ENCODE assay signal across 5 fruit fly cellular contexts in the genomic region with DNA sequence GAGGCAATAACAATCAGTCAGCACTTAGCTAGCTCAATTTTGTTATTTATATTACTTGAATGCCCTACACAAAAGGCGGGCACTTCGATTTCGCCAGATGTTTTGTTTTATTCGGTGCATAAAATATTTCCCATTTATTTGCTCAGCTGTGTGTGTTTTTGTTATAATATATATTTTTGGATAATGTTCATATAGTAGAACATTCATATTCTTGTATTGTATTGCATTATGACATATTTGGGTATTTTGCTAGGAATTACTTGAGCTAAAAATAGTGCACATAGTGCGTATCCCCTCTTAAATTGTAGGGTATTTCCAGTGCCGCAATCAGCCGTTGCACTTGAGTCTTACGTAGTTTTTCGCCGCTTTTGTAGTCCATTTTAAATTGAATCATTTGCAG.
TF ChIP-seq lines count a peak whose summit lies in the region.

No protein-coding gene starts in this region.

TF ChIP-seq in whole organism, adult, 20 proteins besides CTCF, POLR2A, EP300 and RAD21 (continued from another document):
- TF ChIP-seq Clk (GFP tag; optimal IDR thresholded peaks at IDR 0.05; lab: Kevin White, UChicago) (peak; percentile 40), cnc (optimal IDR thresholded peaks at IDR 0.05; lab: Kevin White, UChicago) (no peak), kay (GFP tag; lab: Kevin White, UChicago; ENCODE audit: borderline replicate concordance) (no peak)

TF ChIP-seq in whole organism, embryonic, 481 proteins besides CTCF, POLR2A, EP300 and RAD21 (continued from another document and continues in another):
- no peak for TF ChIP-seq CG17612 (GFP tag; IDR thresholded peaks at IDR 0.05; lab: Robert Waterston, UW)
- TF ChIP-seq Eip74EF (GFP tag; optimal IDR thresholded peaks at IDR 0.05; lab: Kevin White, UChicago): peak in 1 of 2 experiments; percentile 45
- TF ChIP-seq CG8924 (tag; optimal IDR thresholded peaks at IDR 0.05; lab: Kevin White, UChicago): peak; percentile 52
- TF ChIP-seq bigmax (GFP tag; optimal IDR thresholded peaks at IDR 0.05; lab: Kevin White, UChicago): no peak
- TF ChIP-seq Kr (GFP tag; optimal IDR thresholded peaks at IDR 0.05; lab: Kevin White, UChicago): no peak
- TF ChIP-seq CG12391 (tag; optimal IDR thresholded peaks at IDR 0.05; lab: Kevin White, UChicago): peak; percentile 44
- no peak for TF ChIP-seq wek (GFP tag; optimal IDR thresholded peaks at IDR 0.05; lab: Kevin White, UChicago)
- peak; percentile 48 for TF ChIP-seq bcd (GFP tag; optimal IDR thresholded peaks at IDR 0.05; lab: Kevin White, UChicago)
- no peak for TF ChIP-seq CG18764 (GFP tag; optimal IDR thresholded peaks at IDR 0.05; lab: Kevin White, UChicago)
- peak; percentile 77 for TF ChIP-seq CG11504 (tag; optimal IDR thresholded peaks at IDR 0.05; lab: Kevin White, UChicago)
- peak; percentile 20 for TF ChIP-seq zfh2 (GFP tag; optimal IDR thresholded peaks at IDR 0.05; lab: Kevin White, UChicago)
- peak; percentile 39 for TF ChIP-seq sug (tag; optimal IDR thresholded peaks at IDR 0.05; lab: Kevin White, UChicago)
- TF ChIP-seq Doc3 (GFP tag; IDR thresholded peaks at IDR 0.05; lab: Robert Waterston, UW; ENCODE audit: partially characterized antibody): no peak
- TF ChIP-seq CG12769 (tag; optimal IDR thresholded peaks at IDR 0.05; lab: Kevin White, UChicago): peak; percentile 22
- no peak for TF ChIP-seq insv (GFP tag; optimal IDR thresholded peaks at IDR 0.05; lab: Kevin White, UChicago)
- peak in 1 of 2 experiments; percentile 48 for TF ChIP-seq bsh (GFP tag; optimal IDR thresholded peaks at IDR 0.05; lab: Kevin White, UChicago)
- no peak for TF ChIP-seq schlank (tag; optimal IDR thresholded peaks at IDR 0.05; lab: Kevin White, UChicago)
- TF ChIP-seq Lpt (GFP tag; optimal IDR thresholded peaks at IDR 0.05; lab: Kevin White, UChicago): no peak
- TF ChIP-seq Nf-YB (GFP tag; optimal IDR thresholded peaks at IDR 0.05; lab: Kevin White, UChicago): peak; percentile 13
- TF ChIP-seq CG8765 (GFP tag; IDR thresholded peaks at IDR 0.05; lab: Robert Waterston, UW): no peak
- TF ChIP-seq nmo (GFP tag; optimal IDR thresholded peaks at IDR 0.05; lab: Kevin White, UChicago): peak; percentile 67
- no peak for TF ChIP-seq jumu (GFP tag; optimal IDR thresholded peaks at IDR 0.05; lab: Kevin White, UChicago)
- no peak for TF ChIP-seq gfzf (GFP tag; optimal IDR thresholded peaks at IDR 0.05; lab: Kevin White, UChicago)
- no peak for TF ChIP-seq mirr (GFP tag; optimal IDR thresholded peaks at IDR 0.05; lab: Kevin White, UChicago)
- peak; percentile 31 for TF ChIP-seq Abd-B (GFP tag; optimal IDR thresholded peaks at IDR 0.05; lab: Kevin White, UChicago)
- no peak for TF ChIP-seq Lim3 (GFP tag; IDR thresholded peaks at IDR 0.05; lab: Robert Waterston, UW)
- TF ChIP-seq ewg (GFP tag; optimal IDR thresholded peaks at IDR 0.05; lab: Kevin White, UChicago): peak; percentile 26
- peak; percentile 44; the same call in 1 of the 2 replicates for TF ChIP-seq seq (GFP tag; IDR thresholded peaks at IDR 0.05; lab: Robert Waterston, UW)
- peak; percentile 51 for TF ChIP-seq Asciz (GFP tag; optimal IDR thresholded peaks at IDR 0.05; lab: Kevin White, UChicago)
- no peak for TF ChIP-seq usp (GFP tag; optimal IDR thresholded peaks at IDR 0.05; lab: Kevin White, UChicago)
- peak; percentile 52 for TF ChIP-seq CG10274 (GFP tag; optimal IDR thresholded peaks at IDR 0.05; lab: Kevin White, UChicago)

TF ChIP-seq in whole organism, prepupa, 60 proteins besides CTCF, POLR2A, EP300 and RAD21 (continued from another document and continues in another):
- TF ChIP-seq CG10669 (GFP tag; optimal IDR thresholded peaks at IDR 0.05; lab: Kevin White, UChicago) (peak; percentile 33), Hr4 (GFP tag; optimal IDR thresholded peaks at IDR 0.05; lab: Kevin White, UChicago) (peak; percentile 52), acj6 (GFP tag; optimal IDR thresholded peaks at IDR 0.05; lab: Kevin White, UChicago) (peak; percentile 54), ss (GFP tag; optimal IDR thresholded peaks at IDR 0.05; lab: Kevin White, UChicago) (no peak), Lpt (GFP tag; optimal IDR thresholded peaks at IDR 0.05; lab: Kevin White, UChicago) (no peak), esn (GFP tag; optimal IDR thresholded peaks at IDR 0.05; lab: Kevin White, UChicago) (peak; percentile 72), CG11902 (GFP tag; optimal IDR thresholded peaks at IDR 0.05; lab: Kevin White, UChicago) (peak; percentile 19), CG11294 (GFP tag; IDR thresholded peaks at IDR 0.05; lab: Robert Waterston, UW) (peak; percentile 42; the same call in 1 of the 2 replicates), CG8632 (GFP tag; optimal IDR thresholded peaks at IDR 0.05; lab: Kevin White, UChicago) (peak; percentile 11), dsx (GFP tag; optimal IDR thresholded peaks at IDR 0.05; lab: Kevin White, UChicago; ENCODE audit: poor library complexity, severe bottlenecking) (no peak), fd85E (GFP tag; optimal IDR thresholded peaks at IDR 0.05; lab: Kevin White, UChicago) (no peak), CG34406 (GFP tag; optimal IDR thresholded peaks at IDR 0.05; lab: Kevin White, UChicago) (peak; percentile 40), Gug (GFP tag; IDR thresholded peaks at IDR 0.05; lab: Robert Waterston, UW) (no peak), CG9139 (GFP tag; optimal IDR thresholded peaks at IDR 0.05; lab: Kevin White, UChicago) (no peak), CG15336 (GFP tag; IDR thresholded peaks at IDR 0.05; lab: Robert Waterston, UW) (peak; percentile 66), CG16779 (tag; optimal IDR thresholded peaks at IDR 0.05; lab: Kevin White, UChicago) (no peak), CG4318 (GFP tag; optimal IDR thresholded peaks at IDR 0.05; lab: Kevin White, UChicago) (no peak), lz (GFP tag; optimal IDR thresholded peaks at IDR 0.05; lab: Kevin White, UChicago) (peak; percentile 53), CG6792 (GFP tag; optimal IDR thresholded peaks at IDR 0.05; lab: Kevin White, UChicago) (peak; percentile 30), Met (GFP tag; optimal IDR thresholded peaks at IDR 0.05; lab: Kevin White, UChicago) (peak; percentile 66), Blimp-1 (GFP tag; optimal IDR thresholded peaks at IDR 0.05; lab: Kevin White, UChicago) (no peak), vri (GFP tag; optimal IDR thresholded peaks at IDR 0.05; lab: Kevin White, UChicago) (peak; percentile 66), Smox (GFP tag; optimal IDR thresholded peaks at IDR 0.05; lab: Kevin White, UChicago) (peak; percentile 49), CG8319 (GFP tag; optimal IDR thresholded peaks at IDR 0.05; lab: Kevin White, UChicago) (peak; percentile 17), CG7368 (GFP tag; optimal IDR thresholded peaks at IDR 0.05; lab: Kevin White, UChicago) (peak; percentile 36), fkh (GFP tag; optimal IDR thresholded peaks at IDR 0.05; lab: Kevin White, UChicago) (peak; percentile 25), eg (GFP tag; IDR thresholded peaks at IDR 0.05; lab: Robert Waterston, UW) (peak; percentile 54; the same call in 1 of the 3 replicates), CG6854 (GFP tag; optimal IDR thresholded peaks at IDR 0.05; lab: Kevin White, UChicago) (peak; percentile 2), achi (GFP tag; optimal IDR thresholded peaks at IDR 0.05; lab: Kevin White, UChicago) (peak; percentile 27), OdsH (GFP tag; optimal IDR thresholded peaks at IDR 0.05; lab: Kevin White, UChicago) (peak; percentile 62), Eip78C (GFP tag; lab: Kevin White, UChicago) (peak; percentile 90), CG6808 (GFP tag; optimal IDR thresholded peaks at IDR 0.05; lab: Kevin White, UChicago) (no peak)

TF ChIP-seq in whole organism, pupa, 21 proteins besides CTCF, POLR2A, EP300 and RAD21 (continued from another document):
- TF ChIP-seq CG10348 (GFP tag; IDR thresholded peaks at IDR 0.05; lab: Robert Waterston, UW): no peak
TF ChIP-seq in whole organism, pupa: peak in this region for 10.

TF ChIP-seq in whole organism, wandering third instar larva, 38 proteins besides CTCF, POLR2A, EP300 and RAD21 (continued from another document):
- TF ChIP-seq dl (GFP tag; optimal IDR thresholded peaks at IDR 0.05; lab: Kevin White, UChicago; ENCODE audit: insufficient read depth in 1 of 2, partially characterized antibody in 2 of 2) (no peak), N (GFP tag; optimal IDR thresholded peaks at IDR 0.05; lab: Kevin White, UChicago) (no peak), ey (GFP tag; optimal IDR thresholded peaks at IDR 0.05; lab: Kevin White, UChicago) (peak; percentile 52), CG9705 (GFP tag; optimal IDR thresholded peaks at IDR 0.05; lab: Kevin White, UChicago) (no peak), Dfd (GFP tag; optimal IDR thresholded peaks at IDR 0.05; lab: Kevin White, UChicago) (no peak), Mio (GFP tag; optimal IDR thresholded peaks at IDR 0.05; lab: Kevin White, UChicago) (no peak), lola (GFP tag; optimal IDR thresholded peaks at IDR 0.05; lab: Kevin White, UChicago) (no peak), dsf (GFP tag; optimal IDR thresholded peaks at IDR 0.05; lab: Kevin White, UChicago; ENCODE audit: borderline replicate concordance) (no peak), Hr83 (GFP tag; optimal IDR thresholded peaks at IDR 0.05; lab: Kevin White, UChicago; ENCODE audit: poor library complexity, severe bottlenecking) (no peak), Abd-B (GFP tag; optimal IDR thresholded peaks at IDR 0.05; lab: Kevin White, UChicago) (no peak), usp (GFP tag; optimal IDR thresholded peaks at IDR 0.05; lab: Kevin White, UChicago) (no peak), CG32264 (GFP tag; optimal IDR thresholded peaks at IDR 0.05; lab: Kevin White, UChicago) (no peak), Jra (GFP tag; optimal IDR thresholded peaks at IDR 0.05; lab: Kevin White, UChicago) (no peak), sage (GFP tag; optimal IDR thresholded peaks at IDR 0.05; lab: Kevin White, UChicago) (peak; percentile 7), woc (GFP tag; optimal IDR thresholded peaks at IDR 0.05; lab: Kevin White, UChicago) (peak; percentile 30), Dif (GFP tag; optimal IDR thresholded peaks at IDR 0.05; lab: Kevin White, UChicago; ENCODE audit: partially characterized antibody) (no peak), Vsx2 (GFP tag; optimal IDR thresholded peaks at IDR 0.05; lab: Kevin White, UChicago; ENCODE audit: partially characterized antibody) (no peak), pan (optimal IDR thresholded peaks at IDR 0.05; lab: Kevin White, UChicago) (no peak)
TF ChIP-seq in whole organism, wandering third instar larva: peak in this region for 16.
